Worm (Caenorhabditis elegans) whole organism, late embryonic: ENCODE data around the gene nhr-281.

Experiments used
- C08G9.2 ChIP-seq: sonication (generic microtip); optimal IDR thresholded peaks from 2 replicates; lab custom pipeline; 2016; ENCODE audit warnings: mild to moderate bottlenecking, missing genetic modification characterization, moderate library complexity, missing compliant biosample characterization
- ama-1 ChIP-seq: fragments of 150-350 bp; optimal IDR thresholded peaks from 2 replicates; lab custom pipeline; 2014
- ceh-31 ChIP-seq: sonication (generic microtip); optimal IDR thresholded peaks from 2 replicates; lab custom pipeline; 2016; ENCODE audit warnings: missing genetic modification characterization, missing compliant biosample characterization
- eyg-1 ChIP-seq: sonication (generic microtip); optimal IDR thresholded peaks from 2 replicates; lab custom pipeline; 2016; ENCODE audit warnings: missing genotype, missing genetic modification characterization, missing compliant biosample characterization
- fkh-10 ChIP-seq: fragments of 150-350 bp; optimal IDR thresholded peaks from 2 replicates; lab custom pipeline; 2014; ENCODE audit warnings: missing biosample characterization, missing genetic modification reagents, missing genetic modification characterization
- fkh-6 ChIP-seq: sonication (generic microtip); optimal IDR thresholded peaks from 2 replicates; lab custom pipeline; 2016; ENCODE audit warnings: missing genetic modification characterization, missing compliant biosample characterization
- hlh-30 ChIP-seq: sonication (generic microtip); optimal IDR thresholded peaks from 2 replicates; lab custom pipeline; 2017; ENCODE audit warnings: antibody characterized with exemption, missing genetic modification characterization, missing compliant biosample characterization; ENCODE audit not compliant: insufficient read depth
- hlh-8 ChIP-seq: sonication (generic microtip); optimal IDR thresholded peaks from 2 replicates; lab custom pipeline; 2016; ENCODE audit warnings: missing genotype, missing genetic modification characterization, missing compliant biosample characterization
- lim-6 ChIP-seq: sonication (generic microtip); optimal IDR thresholded peaks from 2 replicates; lab custom pipeline; 2016; ENCODE audit warnings: missing genetic modification characterization, missing compliant biosample characterization
- nhr-11 ChIP-seq: fragments of 150-350 bp; optimal IDR thresholded peaks from 2 replicates; lab custom pipeline; 2014; ENCODE audit warnings: missing biosample characterization, missing genetic modification characterization
- pax-1 ChIP-seq: fragments of 150-350 bp; optimal IDR thresholded peaks from 2 replicates; lab custom pipeline; 2014; ENCODE audit warnings: missing biosample characterization, missing genetic modification characterization
- tbx-2 ChIP-seq: sonication (generic microtip); optimal IDR thresholded peaks from 2 replicates; lab custom pipeline; 2016; ENCODE audit warnings: missing genetic modification characterization, missing compliant biosample characterization
- unc-3 ChIP-seq, 2 experiments: fragments of 200-800 bp in 1 of 2; sonication (Bioruptor generic) in 1 of 2; sonication (generic microtip) in 1 of 2; conservative IDR thresholded peaks in 1 of 2; optimal IDR thresholded peaks in 1 of 2; 2 replicates each; pipeline versions ENCODE4 v1.3.6 to Lab custom; 2016 to 2022; ENCODE audit warnings: missing compliant biosample characterization in 2 of 2, missing genetic modification characterization in 2 of 2, missing genetic modification reagents in 1 of 2

ce11 chrX:14134244-14134643 lies 21.0 kb upstream of the nhr-281 start, which contains the start of gene F28H6.8:
- TF ChIP-seq pax-1 (tag; lab: Kevin White, UChicago) (no peak), C08G9.2 (no peak), ama-1 (no peak), fkh-6 (tag; lab: Kevin White, UChicago) (no peak), eyg-1 (tag; lab: Kevin White, UChicago) (no peak), tbx-2 (tag; lab: Kevin White, UChicago) (no peak), hlh-30 (tag; lab: Kevin White, UChicago) (no peak), hlh-8 (tag; lab: Kevin White, UChicago) (no peak), unc-3 (GFP tag; conservative IDR thresholded peaks at IDR 0.05; lab: Robert Waterston, UW) (no peak), unc-3 (tag; optimal IDR thresholded peaks at IDR 0.05; lab: Kevin White, UChicago) (no peak), ceh-31 (tag; lab: Kevin White, UChicago) (no peak), lim-6 (no peak), nhr-11 (tag; lab: Kevin White, UChicago) (no peak), fkh-10 (no peak)
